Worm (Caenorhabditis elegans) whole organism, early embryonic: Measurements from ENCODE around the gene C39E9.7.

Experiments used
- B0310.2 ChIP-seq: sonication (generic microtip); optimal IDR thresholded peaks from 2 replicates; lab custom pipeline; 2016; ENCODE audit warnings: mild to moderate bottlenecking, missing genetic modification characterization, missing compliant biosample characterization
- ceh-36 ChIP-seq: sonication (generic microtip); optimal IDR thresholded peaks from 2 replicates; lab custom pipeline; 2016; ENCODE audit warnings: missing genetic modification characterization, inconsistent platforms, missing compliant biosample characterization
- hmg-4 ChIP-seq: fragments of 200-800 bp; sonication (Bioruptor generic); optimal IDR thresholded peaks from 2 replicates; lab custom pipeline; 2018; ENCODE audit warnings: mild to moderate bottlenecking, missing genetic modification characterization, missing compliant biosample characterization

DNA sequence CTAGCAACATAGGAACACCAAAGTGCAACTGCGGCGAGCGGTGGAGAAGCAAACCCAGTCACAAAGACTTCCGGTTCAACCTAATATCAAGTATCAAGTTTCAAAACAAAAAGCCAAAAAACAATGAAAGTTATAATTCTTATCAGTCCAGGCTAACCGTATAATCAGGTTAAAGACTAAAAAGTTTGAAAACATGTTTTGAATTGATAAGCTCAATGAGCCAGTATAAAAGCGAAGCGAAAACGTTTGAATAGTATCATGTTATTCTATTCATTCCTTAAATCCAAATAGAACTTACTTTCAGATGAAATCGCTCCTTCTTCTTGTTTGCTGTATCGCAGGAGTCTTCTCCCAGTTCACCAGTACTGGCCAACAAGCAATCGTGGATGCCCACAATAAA is 25.4 kb downstream of the C39E9.7 start, which contains the start of gene scl-11:
- TF ChIP-seq B0310.2 (tag; lab: Kevin White, UChicago), result no peak
- TF ChIP-seq hmg-4 (GFP tag; lab: Kevin White, UChicago), result no peak
- TF ChIP-seq ceh-36 (tag; lab: Kevin White, UChicago), result no peak
